Fruit fly (Drosophila melanogaster): ENCODE measurements around the gene CheA75a.
A peak's percentile ranks its signal among the peaks of the same experiment; 100 is the strongest.

CheA75a gene

DNA sequence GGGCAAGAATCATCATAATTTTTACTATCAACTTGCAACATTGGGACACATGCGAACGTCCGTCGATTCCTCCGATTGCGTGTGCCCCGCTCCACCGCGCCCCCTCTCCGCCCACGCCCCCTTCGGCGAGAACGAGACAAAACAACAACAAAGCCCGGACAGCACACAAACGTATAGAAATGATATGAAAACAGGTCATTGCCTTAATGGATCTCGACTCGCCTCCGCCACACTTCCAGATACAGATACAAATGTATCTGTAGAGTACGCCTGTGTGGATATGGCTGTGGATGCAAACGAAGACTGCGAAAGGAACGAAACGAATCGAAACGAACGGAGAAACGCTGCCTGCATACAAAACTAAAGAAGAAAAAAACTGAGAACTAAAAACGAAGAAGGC lies 8.2 kb upstream of the CheA75a start:
- TF ChIP-seq fd96Ca (GFP tag; IDR thresholded peaks at IDR 0.05) = 0 out of 3 replicates have a peak, but pooled peaks have one; percentile 33
- no peak for TF ChIP-seq Snoo (tag; optimal IDR thresholded peaks at IDR 0.05)
- no peak for TF ChIP-seq CG14655 (GFP tag; optimal IDR thresholded peaks at IDR 0.05)
- no peak for TF ChIP-seq CG10348 (GFP tag; IDR thresholded peaks at IDR 0.05)
- TF ChIP-seq CG4496 (GFP tag; IDR thresholded peaks at IDR 0.05) = no peak; the same call in 2 of the 3 replicates
- no peak for TF ChIP-seq CG32121 (GFP tag; IDR thresholded peaks at IDR 0.05)
- no peak for TF ChIP-seq CG17806 (tag; optimal IDR thresholded peaks at IDR 0.05)
- peak; percentile 66 for TF ChIP-seq CG13204 (GFP tag; optimal IDR thresholded peaks at IDR 0.05)
- no peak for TF ChIP-seq CG15710 (tag; optimal IDR thresholded peaks at IDR 0.05)
- TF ChIP-seq EcR (GFP tag; optimal IDR thresholded peaks at IDR 0.05) = peak; percentile 99
- no peak for TF ChIP-seq D1 (tag; optimal IDR thresholded peaks at IDR 0.05)
- no peak for TF ChIP-seq CG8159 (tag; optimal IDR thresholded peaks at IDR 0.05)
- TF ChIP-seq Pif1B (GFP tag; optimal IDR thresholded peaks at IDR 0.05) = no peak
- no peak for TF ChIP-seq Pif1A (GFP tag; optimal IDR thresholded peaks at IDR 0.05)

DNA sequence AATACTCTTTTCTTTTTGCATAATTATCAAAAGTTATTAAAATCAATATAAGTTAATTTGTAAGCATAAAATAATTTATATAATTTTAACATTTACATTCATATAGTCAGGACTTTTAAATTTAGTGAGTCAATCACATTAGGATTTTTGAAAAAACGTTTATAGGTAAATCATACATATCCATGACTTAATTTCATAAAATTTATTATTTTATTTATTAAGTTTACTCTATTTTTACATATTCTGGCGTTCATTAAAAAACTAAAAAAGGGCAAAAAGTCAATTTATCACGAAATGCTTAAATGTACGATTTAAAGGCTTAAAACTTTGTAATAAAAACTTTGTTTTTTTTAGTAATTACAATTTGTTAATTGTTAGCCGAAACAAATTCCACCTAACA lies 7.7 kb upstream of the CheA75a start:
- TF ChIP-seq CG8301 (tag; optimal IDR thresholded peaks at IDR 0.05) (no peak), Snoo (tag; optimal IDR thresholded peaks at IDR 0.05) (peak; percentile 9), CG12605 (GFP tag; IDR thresholded peaks at IDR 0.05) (no peak), CG17806 (tag; optimal IDR thresholded peaks at IDR 0.05) (peak; percentile 31), CG14655 (GFP tag; optimal IDR thresholded peaks at IDR 0.05) (peak; percentile 52), CG8159 (tag; optimal IDR thresholded peaks at IDR 0.05) (peak; percentile 46), EcR (GFP tag; optimal IDR thresholded peaks at IDR 0.05) (no peak), CG9948 (tag; optimal IDR thresholded peaks at IDR 0.05) (peak; percentile 62), CG4496 (GFP tag; IDR thresholded peaks at IDR 0.05) (no peak), Pif1B (GFP tag; optimal IDR thresholded peaks at IDR 0.05) (no peak), D1 (tag; optimal IDR thresholded peaks at IDR 0.05) (peak; percentile 12)

dm6 chr3L:18244982-18245708 lies 6.7 kb upstream of the CheA75a start:
- TF ChIP-seq CG9948 (tag; optimal IDR thresholded peaks at IDR 0.05) = peak; percentile 55
- TF ChIP-seq fd96Ca (GFP tag; IDR thresholded peaks at IDR 0.05) = peak; percentile 56; the same call in 2 of the 3 replicates
- TF ChIP-seq CG14655 (GFP tag; optimal IDR thresholded peaks at IDR 0.05) = peak; percentile 72
- no peak for TF ChIP-seq CG10348 (GFP tag; IDR thresholded peaks at IDR 0.05)
- no peak for TF ChIP-seq rn (GFP tag; IDR thresholded peaks at IDR 0.05)
- TF ChIP-seq CG12605 (GFP tag; IDR thresholded peaks at IDR 0.05) = no peak; the same call in 1 of the 2 replicates
- peak; percentile 55 for TF ChIP-seq CG8159 (tag; optimal IDR thresholded peaks at IDR 0.05)
- TF ChIP-seq CG13204 (GFP tag; optimal IDR thresholded peaks at IDR 0.05) = no peak
- TF ChIP-seq Pif1B (GFP tag; optimal IDR thresholded peaks at IDR 0.05) = no peak
- TF ChIP-seq CG17806 (tag; optimal IDR thresholded peaks at IDR 0.05) = peak; percentile 66
- peak; percentile 25 for TF ChIP-seq CG34367 (tag; optimal IDR thresholded peaks at IDR 0.05)
- peak; percentile 29 for TF ChIP-seq EcR (GFP tag; optimal IDR thresholded peaks at IDR 0.05)
- peak; percentile 2 for TF ChIP-seq D1 (tag; optimal IDR thresholded peaks at IDR 0.05)
- peak; percentile 32 for TF ChIP-seq CG8301 (tag; optimal IDR thresholded peaks at IDR 0.05)

dm6 chr3L:18245709-18246080 lies 6.2 kb upstream of the CheA75a start:
- no peak for TF ChIP-seq CG32121 (GFP tag; IDR thresholded peaks at IDR 0.05)
- peak; percentile 20 for TF ChIP-seq CG34367 (tag; optimal IDR thresholded peaks at IDR 0.05)
- TF ChIP-seq CG17806 (tag; optimal IDR thresholded peaks at IDR 0.05) = peak; percentile 36
- peak; percentile 0 for TF ChIP-seq CG13204 (GFP tag; optimal IDR thresholded peaks at IDR 0.05)
- peak; percentile 62 for TF ChIP-seq CG8159 (tag; optimal IDR thresholded peaks at IDR 0.05)
- peak; percentile 55 for TF ChIP-seq CG8301 (tag; optimal IDR thresholded peaks at IDR 0.05)
- no peak for TF ChIP-seq EcR (GFP tag; optimal IDR thresholded peaks at IDR 0.05)
- no peak for TF ChIP-seq Snoo (tag; optimal IDR thresholded peaks at IDR 0.05)
- TF ChIP-seq CG14655 (GFP tag; optimal IDR thresholded peaks at IDR 0.05) = peak; percentile 83
- TF ChIP-seq CG9948 (tag; optimal IDR thresholded peaks at IDR 0.05) = peak; percentile 76
- peak; percentile 57 for TF ChIP-seq CG15710 (tag; optimal IDR thresholded peaks at IDR 0.05)

DNA sequence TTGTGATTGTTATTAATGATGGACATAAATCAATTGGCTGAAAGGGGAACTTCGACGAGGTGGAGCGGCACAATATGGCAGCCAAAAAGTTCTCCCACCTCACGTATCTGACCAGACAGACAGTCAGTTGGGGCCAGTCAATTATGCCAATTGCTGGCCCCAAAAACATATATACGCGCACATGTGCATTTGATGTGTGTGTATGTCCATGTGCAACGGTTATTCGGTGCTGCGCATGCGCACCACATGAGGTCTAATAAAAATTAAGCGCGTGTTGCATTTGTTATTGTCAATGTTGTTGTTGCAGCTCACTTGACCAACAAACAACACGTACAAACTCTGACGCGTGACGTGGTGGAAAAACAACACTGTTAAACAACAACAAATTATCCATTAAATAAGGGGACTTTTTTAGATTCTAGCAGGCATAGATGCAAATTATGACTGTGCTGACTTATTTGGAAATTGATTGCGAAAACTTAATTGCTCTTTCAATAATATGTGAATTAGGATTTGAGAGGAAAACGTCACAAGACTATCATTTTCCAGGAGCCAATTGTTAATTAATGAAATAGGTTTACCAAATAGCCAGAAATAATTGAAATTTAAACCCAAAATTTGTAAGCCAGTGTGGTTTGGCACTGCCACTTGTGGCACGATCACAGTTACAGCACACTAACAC lies 3.6 kb upstream of the CheA75a start:
- TF ChIP-seq Ets98B (GFP tag; IDR thresholded peaks at IDR 0.05) (peak; percentile 2; the same call in 1 of the 2 replicates), CG14655 (GFP tag; optimal IDR thresholded peaks at IDR 0.05) (peak; percentile 70), CG8301 (tag; optimal IDR thresholded peaks at IDR 0.05) (peak; percentile 52), CG34367 (tag; optimal IDR thresholded peaks at IDR 0.05) (no peak), CG8159 (tag; optimal IDR thresholded peaks at IDR 0.05) (no peak), CG12605 (GFP tag; IDR thresholded peaks at IDR 0.05) (peak; percentile 7; the same call in 1 of the 2 replicates), D1 (tag; optimal IDR thresholded peaks at IDR 0.05) (no peak)

- peak; percentile 23 for TF ChIP-seq CG34367 (tag; optimal IDR thresholded peaks at IDR 0.05)
- TF ChIP-seq EcR (GFP tag; optimal IDR thresholded peaks at IDR 0.05) = no peak
- peak; percentile 77 for TF ChIP-seq CG14655 (GFP tag; optimal IDR thresholded peaks at IDR 0.05)
- TF ChIP-seq CG8159 (tag; optimal IDR thresholded peaks at IDR 0.05) = peak; percentile 23
- TF ChIP-seq D1 (tag; optimal IDR thresholded peaks at IDR 0.05) = no peak
- no peak; the same call in none of the 3 replicates for TF ChIP-seq CG4496 (GFP tag; IDR thresholded peaks at IDR 0.05)
- TF ChIP-seq CG10348 (GFP tag; IDR thresholded peaks at IDR 0.05) = no peak
- peak; percentile 45 for TF ChIP-seq CG8301 (tag; optimal IDR thresholded peaks at IDR 0.05)
- TF ChIP-seq CG12605 (GFP tag; IDR thresholded peaks at IDR 0.05) = 0 out of 2 replicates have a peak, but pooled peaks have one; percentile 24
- peak; percentile 27 for TF ChIP-seq CG9948 (tag; optimal IDR thresholded peaks at IDR 0.05)
- TF ChIP-seq Pif1B (GFP tag; optimal IDR thresholded peaks at IDR 0.05) = peak; percentile 3
- TF ChIP-seq Ets98B (GFP tag; IDR thresholded peaks at IDR 0.05) = peak; percentile 72
- no peak for TF ChIP-seq Snoo (tag; optimal IDR thresholded peaks at IDR 0.05)
- TF ChIP-seq CG32121 (GFP tag; IDR thresholded peaks at IDR 0.05) = peak; percentile 82
- TF ChIP-seq CG15710 (tag; optimal IDR thresholded peaks at IDR 0.05) = peak; percentile 0
- TF ChIP-seq rn (GFP tag; IDR thresholded peaks at IDR 0.05) = no peak
- TF ChIP-seq CG17806 (tag; optimal IDR thresholded peaks at IDR 0.05) = peak; percentile 42
- TF ChIP-seq gl (tag; optimal IDR thresholded peaks at IDR 0.05) = no peak
- no peak for TF ChIP-seq CG13204 (GFP tag; optimal IDR thresholded peaks at IDR 0.05)
- TF ChIP-seq Pif1A (GFP tag; optimal IDR thresholded peaks at IDR 0.05) = peak; percentile 2
- TF ChIP-seq fd96Ca (GFP tag; IDR thresholded peaks at IDR 0.05) = peak; percentile 65; the same call in 2 of the 3 replicates
Observed at dm6 chr3L:18248815-18249214, 3.1 kb upstream of the CheA75a start.

Data from whole organism, pupa.